Worm (Caenorhabditis elegans) whole organism, midembryonic: Measurements from ENCODE around the gene rps-9.

ENCODE experiments used
- T22C8.4 ChIP-seq: fragments of 200-800 bp; sonication (Bioruptor generic); IDR thresholded peaks from 2 replicates; pipeline ENCODE4 v1.3.6; 2022; ENCODE audit warnings: missing genetic modification characterization, missing compliant biosample characterization
- cog-1 ChIP-seq: sonication (generic microtip); optimal IDR thresholded peaks from 2 replicates; lab custom pipeline; 2016; ENCODE audit warnings: missing genetic modification characterization, missing compliant biosample characterization
- flt-1 ChIP-seq: fragments of 200-800 bp; sonication (Bioruptor generic); IDR thresholded peaks from 2 replicates; pipeline ENCODE4 v1.3.6; 2022; ENCODE audit warnings: missing genetic modification characterization, missing compliant biosample characterization
- klf-2 ChIP-seq: fragments of 200-800 bp; sonication (Bioruptor generic); conservative IDR thresholded peaks from 2 replicates; pipeline ENCODE4 v1.3.6; 2022; ENCODE audit warnings: missing genetic modification reagents, missing genetic modification characterization, missing compliant biosample characterization
- med-1 ChIP-seq: sonication (generic microtip); optimal IDR thresholded peaks from 2 replicates; lab custom pipeline; 2017; ENCODE audit warnings: missing genetic modification characterization, mild to moderate bottlenecking, missing compliant biosample characterization, antibody characterized with exemption, missing genetic modification reagents; ENCODE audit not compliant: insufficient read depth
- ref-1 ChIP-seq: fragments of 200-800 bp; sonication (Bioruptor generic); conservative IDR thresholded peaks from 2 replicates; pipeline ENCODE4 v1.3.6; 2022; ENCODE audit warnings: missing genetic modification reagents, missing genetic modification characterization, missing compliant biosample characterization
- tab-1 ChIP-seq: fragments of 200-800 bp; sonication (Bioruptor generic); IDR thresholded peaks from 2 replicates; pipeline ENCODE4 v1.3.6; 2022; ENCODE audit warnings: missing genetic modification characterization, missing compliant biosample characterization
- ztf-23 ChIP-seq: fragments of 200-800 bp; sonication (Bioruptor generic); IDR thresholded peaks from 2 replicates; pipeline ENCODE4 v1.3.6; 2022; ENCODE audit warnings: missing genetic modification reagents, missing genetic modification characterization, missing compliant biosample characterization
- ztf-29 ChIP-seq: fragments of 200-800 bp; sonication (Bioruptor generic); IDR thresholded peaks from 2 replicates; pipeline ENCODE4 v1.3.6; 2022; ENCODE audit warnings: missing genetic modification reagents, missing genetic modification characterization, missing compliant biosample characterization

Gene rps-9

ce11 chrII:11126312-11127000, at the start of gene rps-9, which contains the start of gene lsm-1:
TSS of gene rps-9 (minus strand) at chrII:11126362.
TSS of gene lsm-1 (plus strand) at chrII:11126950.
- no peak for TF ChIP-seq ztf-23 (GFP tag; lab: Robert Waterston, UW)
- TF ChIP-seq med-1 (GFP tag; lab: Kevin White, UChicago), result no peak
- no peak for TF ChIP-seq T22C8.4
- TF ChIP-seq ztf-29 (GFP tag; lab: Robert Waterston, UW), result no peak
- TF ChIP-seq flt-1 (GFP tag; lab: Robert Waterston, UW), result peak; percentile 46; the same call in 1 of the 2 replicates
- TF ChIP-seq tab-1 (GFP tag; lab: Robert Waterston, UW), result no peak

- TF ChIP-seq ztf-23 (GFP tag; lab: Robert Waterston, UW) (no peak), klf-2 (GFP tag; lab: Robert Waterston, UW) (no peak), flt-1 (GFP tag; lab: Robert Waterston, UW) (no peak), cog-1 (tag; lab: Kevin White, UChicago) (no peak), med-1 (GFP tag; lab: Kevin White, UChicago) (no peak), ztf-29 (GFP tag; lab: Robert Waterston, UW) (no peak), T22C8.4 (no peak), tab-1 (GFP tag; lab: Robert Waterston, UW) (no peak), ref-1 (GFP tag; lab: Robert Waterston, UW) (no peak)
Measured at ce11 chrII:11175347-11175746, 49.2 kb upstream of the rps-9 start.

ce11 chrII:11168893-11169292, 42.7 kb upstream of the rps-9 start:
- 0 out of 2 replicates have a peak, but pooled peaks have one; percentile 10 for TF ChIP-seq ztf-23 (GFP tag; lab: Robert Waterston, UW)

ce11 chrII:11167039-11167438, 40.9 kb upstream of the rps-9 start:
- TF ChIP-seq klf-2 (GFP tag; lab: Robert Waterston, UW) (no peak), ref-1 (GFP tag; lab: Robert Waterston, UW) (no peak), cog-1 (tag; lab: Kevin White, UChicago) (no peak)

- no peak for TF ChIP-seq T22C8.4
Measured at ce11 chrII:11166414-11166813, 40.3 kb upstream of the rps-9 start.

ce11 chrII:11163291-11163690, 37.1 kb upstream of the rps-9 start:
- no peak for TF ChIP-seq ztf-23 (GFP tag; lab: Robert Waterston, UW)
- no peak for TF ChIP-seq med-1 (GFP tag; lab: Kevin White, UChicago)
- no peak for TF ChIP-seq tab-1 (GFP tag; lab: Robert Waterston, UW)
- TF ChIP-seq cog-1 (tag; lab: Kevin White, UChicago), result no peak
- TF ChIP-seq ztf-29 (GFP tag; lab: Robert Waterston, UW), result no peak
- no peak for TF ChIP-seq T22C8.4
- no peak for TF ChIP-seq ref-1 (GFP tag; lab: Robert Waterston, UW)
- no peak for TF ChIP-seq flt-1 (GFP tag; lab: Robert Waterston, UW)
- no peak for TF ChIP-seq klf-2 (GFP tag; lab: Robert Waterston, UW)

- TF ChIP-seq med-1 (GFP tag; lab: Kevin White, UChicago) (no peak), cog-1 (tag; lab: Kevin White, UChicago) (no peak)
Measured at ce11 chrII:11162390-11162789, 36.2 kb upstream of the rps-9 start, which contains the start of gene ptr-13. TSS of gene ptr-13 (minus strand) at chrII:11162481.

ce11 chrII:11161675-11162074, 35.5 kb upstream of the rps-9 start:
- TF ChIP-seq med-1 (GFP tag; lab: Kevin White, UChicago), result no peak
- no peak for TF ChIP-seq ztf-29 (GFP tag; lab: Robert Waterston, UW)

ce11 chrII:11157660-11158059, 31.5 kb upstream of the rps-9 start:
- TF ChIP-seq T22C8.4 (peak; percentile 60; the same call in 1 of the 2 replicates), med-1 (GFP tag; lab: Kevin White, UChicago) (no peak), flt-1 (GFP tag; lab: Robert Waterston, UW) (peak; percentile 86), ref-1 (GFP tag; lab: Robert Waterston, UW) (peak; percentile 58; the same call in 1 of the 2 replicates), klf-2 (GFP tag; lab: Robert Waterston, UW) (peak; percentile 74), tab-1 (GFP tag; lab: Robert Waterston, UW) (peak; percentile 84), cog-1 (tag; lab: Kevin White, UChicago) (no peak), ztf-29 (GFP tag; lab: Robert Waterston, UW) (peak; percentile 78), ztf-23 (GFP tag; lab: Robert Waterston, UW) (peak; percentile 78)

ce11 chrII:11156160-11156559, 30.0 kb upstream of the rps-9 start:
- TF ChIP-seq ref-1 (GFP tag; lab: Robert Waterston, UW), result no peak

- no peak for TF ChIP-seq ztf-23 (GFP tag; lab: Robert Waterston, UW)
- no peak for TF ChIP-seq cog-1 (tag; lab: Kevin White, UChicago)
- no peak for TF ChIP-seq ref-1 (GFP tag; lab: Robert Waterston, UW)
- TF ChIP-seq flt-1 (GFP tag; lab: Robert Waterston, UW), result no peak
- no peak for TF ChIP-seq med-1 (GFP tag; lab: Kevin White, UChicago)
- no peak for TF ChIP-seq tab-1 (GFP tag; lab: Robert Waterston, UW)
- no peak for TF ChIP-seq klf-2 (GFP tag; lab: Robert Waterston, UW)
- no peak for TF ChIP-seq T22C8.4
- TF ChIP-seq ztf-29 (GFP tag; lab: Robert Waterston, UW), result no peak
Measured at ce11 chrII:11155400-11155799, 29.2 kb upstream of the rps-9 start.
